Fruit fly (Drosophila melanogaster) whole organism, adult: ENCODE data around the gene CG33170.

Experiments
- CG11617 ChIP-seq: fragments of 200-800 bp; sonication (Bioruptor generic); optimal IDR thresholded peaks from 2 replicates; lab custom pipeline; 2017; ENCODE audit warnings: mild to moderate bottlenecking, missing biosample characterization, missing genetic modification reagents, missing genetic modification characterization
- CG12768 ChIP-seq: fragments of 200-800 bp; sonication (Bioruptor generic); optimal IDR thresholded peaks from 2 replicates; lab custom pipeline; 2017; ENCODE audit warnings: missing biosample characterization, missing genetic modification characterization, mild to moderate bottlenecking, moderate library complexity, missing genetic modification reagents
- CG14711 ChIP-seq: fragments of 200-800 bp; sonication (Bioruptor generic); optimal IDR thresholded peaks from 2 replicates; lab custom pipeline; 2018; ENCODE audit warnings: missing biosample characterization, mild to moderate bottlenecking, missing genetic modification characterization, moderate library complexity
- CG1620 ChIP-seq: fragments of 200-800 bp; sonication (Bioruptor generic); optimal IDR thresholded peaks from 2 replicates; lab custom pipeline; 2016; ENCODE audit warnings: missing biosample characterization, missing genetic modification characterization
- CG33017 ChIP-seq: fragments of 200-800 bp; sonication (Bioruptor generic); optimal IDR thresholded peaks from 2 replicates; lab custom pipeline; 2018; ENCODE audit warnings: missing biosample characterization, mild to moderate bottlenecking, missing genetic modification characterization, moderate library complexity
- CG5204 ChIP-seq: fragments of 200-800 bp; sonication (Bioruptor generic); optimal IDR thresholded peaks from 2 replicates; lab custom pipeline; 2016; ENCODE audit warnings: missing biosample characterization, missing genetic modification characterization
- CG7045 ChIP-seq: fragments of 200-800 bp; sonication (Bioruptor generic); optimal IDR thresholded peaks from 2 replicates; lab custom pipeline; 2017; ENCODE audit warnings: missing biosample characterization, mild to moderate bottlenecking, missing genetic modification characterization
- CG7101 ChIP-seq: fragments of 200-800 bp; sonication (Bioruptor generic); optimal IDR thresholded peaks from 2 replicates; lab custom pipeline; 2018; ENCODE audit warnings: missing biosample characterization, mild to moderate bottlenecking, missing genetic modification characterization, moderate library complexity
- Clk ChIP-seq: fragments of 200-800 bp; sonication (Bioruptor generic); optimal IDR thresholded peaks from 2 replicates; lab custom pipeline; 2017; ENCODE audit warnings: missing biosample characterization, missing genetic modification characterization
- Crg-1 ChIP-seq: fragments of 200-800 bp; sonication (Bioruptor generic); optimal IDR thresholded peaks from 2 replicates; lab custom pipeline; 2016; ENCODE audit warnings: missing biosample characterization, missing genetic modification characterization
- Hr96 ChIP-seq: fragments of 200-800 bp; sonication (Bioruptor generic); optimal IDR thresholded peaks from 2 replicates; lab custom pipeline; 2016; ENCODE audit warnings: missing biosample characterization, missing genetic modification characterization
- Mnt ChIP-seq: fragments of 200-800 bp; sonication (Bioruptor generic); optimal IDR thresholded peaks from 2 replicates; lab custom pipeline; 2016; ENCODE audit warnings: missing biosample characterization, mild to moderate bottlenecking, missing genetic modification characterization
- bab1 ChIP-seq: fragments of 200-800 bp; sonication (Bioruptor generic); optimal IDR thresholded peaks from 3 replicates; lab custom pipeline; 2019; ENCODE audit warnings: missing biosample characterization, mild to moderate bottlenecking, missing genetic modification characterization, moderate library complexity
- cic ChIP-seq: fragments of 200-800 bp; sonication (Bioruptor generic); optimal IDR thresholded peaks from 2 replicates; lab custom pipeline; 2017; ENCODE audit warnings: missing biosample characterization, mild to moderate bottlenecking, missing genetic modification characterization, moderate library complexity
- cnc ChIP-seq, 2 experiments: fragments of >200 bp; optimal IDR thresholded peaks; 2 replicates each; lab custom pipeline; 2017
- kay ChIP-seq: fragments of 200-800 bp; sonication (Bioruptor generic); peaks from one replicate; lab custom pipeline; 2016; ENCODE audit warnings: missing biosample characterization, missing genetic modification characterization, borderline replicate concordance
- ovo ChIP-seq: fragments of 200-800 bp; sonication (Bioruptor generic); optimal IDR thresholded peaks from 2 replicates; lab custom pipeline; 2016; ENCODE audit warnings: missing biosample characterization, missing genetic modification characterization
- pad ChIP-seq: fragments of 200-800 bp; sonication (Bioruptor generic); optimal IDR thresholded peaks from 3 replicates; lab custom pipeline; 2017; ENCODE audit warnings: missing biosample characterization, missing genetic modification characterization, mild to moderate bottlenecking, moderate library complexity, missing genetic modification reagents
- tj ChIP-seq: fragments of 200-800 bp; sonication (Bioruptor generic); optimal IDR thresholded peaks from 3 replicates; lab custom pipeline; 2017; ENCODE audit warnings: missing biosample characterization, mild to moderate bottlenecking, missing genetic modification characterization, moderate library complexity
- toe ChIP-seq: fragments of 200-800 bp; sonication (Bioruptor generic); optimal IDR thresholded peaks from 2 replicates; lab custom pipeline; 2016; ENCODE audit warnings: missing biosample characterization, missing genetic modification characterization

The CG33170 gene

dm6 chr3L:22863367-22864078 lies 877 bp upstream of the CG33170 start, which contains the start of gene CG33169:
Gene CG33169 (plus strand): TSS chr3L:22863864.
- TF ChIP-seq CG11617 (no peak), CG33017 (tag; lab: Kevin White, UChicago) (peak; percentile 69), pad (peak; percentile 82), CG1620 (peak; percentile 96), CG14711 (tag; lab: Kevin White, UChicago) (peak; percentile 63), cic (peak; percentile 84), CG7045 (peak; percentile 68), Crg-1 (GFP tag; lab: Kevin White, UChicago) (peak; percentile 92), CG7101 (tag; lab: Kevin White, UChicago) (peak; percentile 88), cnc (optimal IDR thresholded peaks at IDR 0.05; lab: Kevin White, UChicago) (no peak), toe (GFP tag; lab: Kevin White, UChicago) (peak; percentile 77), CG5204 (no peak), Hr96 (GFP tag; lab: Kevin White, UChicago) (peak; percentile 80), CG12768 (GFP tag; lab: Kevin White, UChicago) (peak; percentile 87), ovo (GFP tag; lab: Kevin White, UChicago) (peak; percentile 87), tj (GFP tag; lab: Kevin White, UChicago) (peak; percentile 45), Clk (GFP tag; lab: Kevin White, UChicago) (peak; percentile 74), bab1 (peak; percentile 88), Mnt (GFP tag; lab: Kevin White, UChicago) (peak; percentile 89), kay (GFP tag; lab: Kevin White, UChicago) (peak; percentile 94)

- TF ChIP-seq kay (GFP tag; lab: Kevin White, UChicago) = peak; percentile 89
- TF ChIP-seq CG33017 (tag; lab: Kevin White, UChicago) = peak; percentile 70
- TF ChIP-seq bab1 = peak; percentile 16
- peak; percentile 36 for TF ChIP-seq CG12768 (GFP tag; lab: Kevin White, UChicago)
- TF ChIP-seq CG7101 (tag; lab: Kevin White, UChicago) = peak; percentile 34
- peak; percentile 45 for TF ChIP-seq CG7045
- TF ChIP-seq CG14711 (tag; lab: Kevin White, UChicago) = peak; percentile 28
- no peak for TF ChIP-seq Crg-1 (GFP tag; lab: Kevin White, UChicago)
- TF ChIP-seq cic = no peak
- peak; percentile 20 for TF ChIP-seq CG11617
These were observed 640 bp downstream of the CG33170 start for dm6 chr3L:22865061-22865418.

dm6 chr3L:22868070-22868469 lies 3.7 kb downstream of the CG33170 start, which contains the start of gene EMC4:
Gene EMC4 (minus strand): TSS chr3L:22868243.
- TF ChIP-seq CG33017 (tag; lab: Kevin White, UChicago) = peak; percentile 57
- TF ChIP-seq CG11617 = peak; percentile 43
- TF ChIP-seq kay (GFP tag; lab: Kevin White, UChicago) = no peak
- peak; percentile 56 for TF ChIP-seq CG7045
- TF ChIP-seq CG5204 = no peak
- peak; percentile 74 for TF ChIP-seq CG7101 (tag; lab: Kevin White, UChicago)
- peak; percentile 56 for TF ChIP-seq cic
- TF ChIP-seq toe (GFP tag; lab: Kevin White, UChicago) = no peak
- TF ChIP-seq CG12768 (GFP tag; lab: Kevin White, UChicago) = peak; percentile 75
- no peak for TF ChIP-seq Hr96 (GFP tag; lab: Kevin White, UChicago)
- peak; percentile 86 for TF ChIP-seq Crg-1 (GFP tag; lab: Kevin White, UChicago)
- peak; percentile 79 for TF ChIP-seq Mnt (GFP tag; lab: Kevin White, UChicago)
- no peak for TF ChIP-seq cnc (optimal IDR thresholded peaks at IDR 0.05; lab: Kevin White, UChicago)
- peak; percentile 70 for TF ChIP-seq bab1
- peak; percentile 69 for TF ChIP-seq pad
- TF ChIP-seq tj (GFP tag; lab: Kevin White, UChicago) = peak; percentile 7
- peak; percentile 80 for TF ChIP-seq CG1620
- TF ChIP-seq CG14711 (tag; lab: Kevin White, UChicago) = peak; percentile 67
- TF ChIP-seq Clk (GFP tag; lab: Kevin White, UChicago) = peak; percentile 17

dm6 chr3L:22870378-22870777 lies 6.0 kb downstream of the CG33170 start:
- TF ChIP-seq Clk (GFP tag; lab: Kevin White, UChicago) (no peak), CG14711 (tag; lab: Kevin White, UChicago) (no peak), Mnt (GFP tag; lab: Kevin White, UChicago) (peak; percentile 39)

DNA sequence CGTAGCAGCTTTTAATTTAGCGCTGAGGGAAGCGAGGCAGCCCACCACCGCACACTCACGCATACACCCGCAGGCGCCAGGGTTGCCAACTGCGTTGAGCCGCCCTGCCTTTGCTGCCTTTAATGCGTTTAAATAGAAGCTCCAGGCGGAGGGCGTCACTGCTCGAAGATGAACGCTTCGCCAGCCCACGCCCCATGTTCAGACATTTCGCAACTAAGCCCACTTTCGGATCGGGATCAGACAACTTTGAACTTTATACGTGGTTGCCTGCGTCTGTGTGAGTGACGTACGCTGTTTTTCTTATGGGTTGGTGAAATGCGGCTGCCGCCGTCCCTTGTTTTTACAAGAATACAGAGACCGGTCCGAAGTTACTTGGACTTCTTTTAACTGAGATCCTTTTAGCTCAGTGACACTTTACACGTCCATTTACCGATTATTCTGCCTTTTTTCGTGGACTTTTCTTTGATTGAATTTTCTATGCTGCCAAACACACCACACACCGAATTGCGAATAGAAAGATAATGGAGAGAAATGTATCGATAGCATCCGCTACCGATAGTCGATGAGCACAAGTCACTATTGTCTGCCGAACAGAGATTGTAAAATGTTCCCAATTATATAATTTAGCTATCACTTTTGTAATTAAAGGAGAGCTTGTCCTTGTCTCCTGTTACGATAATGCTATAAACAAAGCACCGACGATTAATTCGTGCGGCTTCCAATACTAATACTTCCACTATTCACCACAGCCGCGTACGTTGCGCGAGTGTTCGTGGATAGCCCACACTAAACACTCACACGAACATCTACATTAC lies 6.8 kb downstream of the CG33170 start:
- TF ChIP-seq cnc (optimal IDR thresholded peaks at IDR 0.05; lab: Kevin White, UChicago) (no peak), CG14711 (tag; lab: Kevin White, UChicago) (peak; percentile 94), Mnt (GFP tag; lab: Kevin White, UChicago) (no peak), CG11617 (peak; percentile 13), pad (no peak), CG12768 (GFP tag; lab: Kevin White, UChicago) (peak; percentile 61), Clk (GFP tag; lab: Kevin White, UChicago) (no peak), CG7045 (peak; percentile 35), tj (GFP tag; lab: Kevin White, UChicago) (peak; percentile 10), cic (no peak), ovo (GFP tag; lab: Kevin White, UChicago) (no peak)
